Worm (Caenorhabditis elegans): ENCODE results near the gene Y5H2B.3.

DNA sequence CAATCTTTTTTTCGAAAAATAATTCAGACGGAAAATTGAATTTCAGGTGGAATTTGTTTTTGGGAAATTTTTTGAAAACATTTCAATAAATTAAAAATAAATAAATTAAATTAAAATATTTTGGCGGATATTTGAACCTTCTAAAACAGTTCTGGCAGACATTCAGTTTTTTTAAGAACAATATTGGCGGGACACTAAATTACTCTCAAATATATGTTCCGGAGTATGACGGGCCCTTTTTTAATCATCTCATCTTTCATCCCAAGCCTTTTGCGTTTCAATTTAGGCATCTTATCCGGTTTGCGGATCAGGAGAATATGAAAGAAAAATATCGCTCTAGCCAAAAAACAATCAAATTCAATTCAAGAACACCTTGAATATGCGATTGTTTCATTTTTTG, 18.7 kb downstream of the Y5H2B.3 start, which contains the start of gene svh-11:
- TF ChIP-seq unc-30 (tag; optimal IDR thresholded peaks at IDR 0.05) (no peak), mep-1 (tag; optimal IDR thresholded peaks at IDR 0.05) (no peak), C16A3.4 (tag; optimal IDR thresholded peaks at IDR 0.05) (no peak), snpc-4 (tag; optimal IDR thresholded peaks at IDR 0.05) (no peak), ztf-4 (tag; optimal IDR thresholded peaks at IDR 0.05) (no peak), sptf-1 (tag; optimal IDR thresholded peaks at IDR 0.05) (no peak)

All from whole organism, L1 larva.